Fruit fly (Drosophila melanogaster) whole organism, adult: ENCODE results near the gene CG11398.

Source experiments
- CG11617 ChIP-seq: fragments of 200-800 bp; sonication (Bioruptor generic); optimal IDR thresholded peaks from 2 replicates; lab custom pipeline; 2017; ENCODE audit warnings: mild to moderate bottlenecking, missing biosample characterization, missing genetic modification reagents, missing genetic modification characterization
- CG12768 ChIP-seq: fragments of 200-800 bp; sonication (Bioruptor generic); optimal IDR thresholded peaks from 2 replicates; lab custom pipeline; 2017; ENCODE audit warnings: missing biosample characterization, missing genetic modification characterization, mild to moderate bottlenecking, moderate library complexity, missing genetic modification reagents
- CG14711 ChIP-seq: fragments of 200-800 bp; sonication (Bioruptor generic); optimal IDR thresholded peaks from 2 replicates; lab custom pipeline; 2018; ENCODE audit warnings: missing biosample characterization, mild to moderate bottlenecking, missing genetic modification characterization, moderate library complexity
- CG1620 ChIP-seq: fragments of 200-800 bp; sonication (Bioruptor generic); optimal IDR thresholded peaks from 2 replicates; lab custom pipeline; 2016; ENCODE audit warnings: missing biosample characterization, missing genetic modification characterization
- CG33017 ChIP-seq: fragments of 200-800 bp; sonication (Bioruptor generic); optimal IDR thresholded peaks from 2 replicates; lab custom pipeline; 2018; ENCODE audit warnings: missing biosample characterization, mild to moderate bottlenecking, missing genetic modification characterization, moderate library complexity
- CG5204 ChIP-seq: fragments of 200-800 bp; sonication (Bioruptor generic); optimal IDR thresholded peaks from 2 replicates; lab custom pipeline; 2016; ENCODE audit warnings: missing biosample characterization, missing genetic modification characterization
- CG7045 ChIP-seq: fragments of 200-800 bp; sonication (Bioruptor generic); optimal IDR thresholded peaks from 2 replicates; lab custom pipeline; 2017; ENCODE audit warnings: missing biosample characterization, mild to moderate bottlenecking, missing genetic modification characterization
- CG7101 ChIP-seq: fragments of 200-800 bp; sonication (Bioruptor generic); optimal IDR thresholded peaks from 2 replicates; lab custom pipeline; 2018; ENCODE audit warnings: missing biosample characterization, mild to moderate bottlenecking, missing genetic modification characterization, moderate library complexity
- Clk ChIP-seq: fragments of 200-800 bp; sonication (Bioruptor generic); optimal IDR thresholded peaks from 2 replicates; lab custom pipeline; 2017; ENCODE audit warnings: missing biosample characterization, missing genetic modification characterization
- Crg-1 ChIP-seq: fragments of 200-800 bp; sonication (Bioruptor generic); optimal IDR thresholded peaks from 2 replicates; lab custom pipeline; 2016; ENCODE audit warnings: missing biosample characterization, missing genetic modification characterization
- Hr96 ChIP-seq: fragments of 200-800 bp; sonication (Bioruptor generic); optimal IDR thresholded peaks from 2 replicates; lab custom pipeline; 2016; ENCODE audit warnings: missing biosample characterization, missing genetic modification characterization
- Mnt ChIP-seq: fragments of 200-800 bp; sonication (Bioruptor generic); optimal IDR thresholded peaks from 2 replicates; lab custom pipeline; 2016; ENCODE audit warnings: missing biosample characterization, mild to moderate bottlenecking, missing genetic modification characterization
- bab1 ChIP-seq: fragments of 200-800 bp; sonication (Bioruptor generic); optimal IDR thresholded peaks from 3 replicates; lab custom pipeline; 2019; ENCODE audit warnings: missing biosample characterization, mild to moderate bottlenecking, missing genetic modification characterization, moderate library complexity
- cic ChIP-seq: fragments of 200-800 bp; sonication (Bioruptor generic); optimal IDR thresholded peaks from 2 replicates; lab custom pipeline; 2017; ENCODE audit warnings: missing biosample characterization, mild to moderate bottlenecking, missing genetic modification characterization, moderate library complexity
- cnc ChIP-seq, 2 experiments: fragments of >200 bp; optimal IDR thresholded peaks; 2 replicates each; lab custom pipeline; 2017
- kay ChIP-seq: fragments of 200-800 bp; sonication (Bioruptor generic); peaks from one replicate; lab custom pipeline; 2016; ENCODE audit warnings: missing biosample characterization, missing genetic modification characterization, borderline replicate concordance
- ovo ChIP-seq: fragments of 200-800 bp; sonication (Bioruptor generic); optimal IDR thresholded peaks from 2 replicates; lab custom pipeline; 2016; ENCODE audit warnings: missing biosample characterization, missing genetic modification characterization
- pad ChIP-seq: fragments of 200-800 bp; sonication (Bioruptor generic); optimal IDR thresholded peaks from 3 replicates; lab custom pipeline; 2017; ENCODE audit warnings: missing biosample characterization, missing genetic modification characterization, mild to moderate bottlenecking, moderate library complexity, missing genetic modification reagents
- tj ChIP-seq: fragments of 200-800 bp; sonication (Bioruptor generic); optimal IDR thresholded peaks from 3 replicates; lab custom pipeline; 2017; ENCODE audit warnings: missing biosample characterization, mild to moderate bottlenecking, missing genetic modification characterization, moderate library complexity
- toe ChIP-seq: fragments of 200-800 bp; sonication (Bioruptor generic); optimal IDR thresholded peaks from 2 replicates; lab custom pipeline; 2016; ENCODE audit warnings: missing biosample characterization, missing genetic modification characterization

The CG11398 gene

DNA sequence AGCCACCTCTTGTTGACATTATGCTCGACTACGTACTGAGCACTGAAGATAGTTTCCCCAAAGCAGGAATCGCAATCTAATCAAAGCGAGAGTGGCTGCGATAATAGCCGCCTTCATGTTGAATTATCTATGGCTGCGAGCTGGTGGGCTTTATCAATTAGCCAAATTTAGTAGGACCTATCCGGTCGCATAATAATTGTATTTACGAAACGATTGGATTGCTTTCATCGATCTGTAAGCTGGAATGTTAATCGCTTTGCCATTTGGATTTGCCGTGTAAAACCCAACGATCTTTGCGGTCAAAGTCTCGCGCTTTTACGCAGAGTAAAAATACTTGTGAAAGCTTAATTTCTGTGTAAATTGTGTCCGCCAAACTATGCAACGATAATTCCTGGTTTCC is 39.0 kb downstream of the CG11398 start, which contains the start of gene CG11384:
Gene CG11384 (minus strand): TSS at position 43 of the 400 bp plus-strand sequence.
- TF ChIP-seq CG7101 (tag; lab: Kevin White, UChicago) (no peak), cnc (optimal IDR thresholded peaks at IDR 0.05; lab: Kevin White, UChicago) (no peak), CG33017 (tag; lab: Kevin White, UChicago) (no peak), ovo (no peak), CG14711 (tag; lab: Kevin White, UChicago) (no peak), CG5204 (GFP tag; lab: Kevin White, UChicago) (no peak), cic (GFP tag; lab: Kevin White, UChicago) (no peak), CG12768 (GFP tag; lab: Kevin White, UChicago) (no peak), CG7045 (GFP tag; lab: Kevin White, UChicago) (no peak), kay (GFP tag; lab: Kevin White, UChicago) (no peak), CG11617 (no peak), Hr96 (GFP tag; lab: Kevin White, UChicago) (no peak), CG1620 (GFP tag; lab: Kevin White, UChicago) (no peak), Mnt (GFP tag; lab: Kevin White, UChicago) (no peak), Crg-1 (GFP tag; lab: Kevin White, UChicago) (no peak), bab1 (GFP tag; lab: Kevin White, UChicago) (no peak), Clk (GFP tag; lab: Kevin White, UChicago) (no peak), tj (no peak), toe (no peak), pad (no peak)

DNA sequence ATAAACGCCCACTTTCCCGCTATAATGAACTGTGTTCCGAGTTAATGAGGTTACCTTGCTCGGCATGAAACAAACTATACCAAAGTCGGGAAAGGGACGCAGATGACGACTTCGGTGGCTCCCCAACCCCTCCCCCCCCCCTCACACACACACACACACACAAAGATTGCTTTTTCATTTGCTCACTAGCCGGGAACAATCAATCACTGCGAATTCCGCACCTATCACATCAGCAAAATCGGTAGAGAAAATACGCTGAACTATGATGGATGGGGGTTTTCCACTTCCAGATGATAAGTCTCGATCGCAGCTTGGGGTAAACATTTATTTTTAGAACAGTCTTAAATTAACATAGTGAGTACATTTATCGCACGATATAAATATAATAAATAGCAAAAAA is 41.4 kb downstream of the CG11398 start:
- TF ChIP-seq Crg-1 (GFP tag; lab: Kevin White, UChicago) (no peak), CG7045 (GFP tag; lab: Kevin White, UChicago) (no peak), CG11617 (no peak), toe (no peak), Clk (GFP tag; lab: Kevin White, UChicago) (no peak), ovo (no peak), cic (GFP tag; lab: Kevin White, UChicago) (no peak), CG12768 (GFP tag; lab: Kevin White, UChicago) (no peak), CG14711 (tag; lab: Kevin White, UChicago) (no peak), pad (no peak), tj (no peak), bab1 (GFP tag; lab: Kevin White, UChicago) (no peak), CG5204 (GFP tag; lab: Kevin White, UChicago) (no peak), CG1620 (GFP tag; lab: Kevin White, UChicago) (no peak), kay (GFP tag; lab: Kevin White, UChicago) (no peak), Hr96 (GFP tag; lab: Kevin White, UChicago) (no peak)

DNA sequence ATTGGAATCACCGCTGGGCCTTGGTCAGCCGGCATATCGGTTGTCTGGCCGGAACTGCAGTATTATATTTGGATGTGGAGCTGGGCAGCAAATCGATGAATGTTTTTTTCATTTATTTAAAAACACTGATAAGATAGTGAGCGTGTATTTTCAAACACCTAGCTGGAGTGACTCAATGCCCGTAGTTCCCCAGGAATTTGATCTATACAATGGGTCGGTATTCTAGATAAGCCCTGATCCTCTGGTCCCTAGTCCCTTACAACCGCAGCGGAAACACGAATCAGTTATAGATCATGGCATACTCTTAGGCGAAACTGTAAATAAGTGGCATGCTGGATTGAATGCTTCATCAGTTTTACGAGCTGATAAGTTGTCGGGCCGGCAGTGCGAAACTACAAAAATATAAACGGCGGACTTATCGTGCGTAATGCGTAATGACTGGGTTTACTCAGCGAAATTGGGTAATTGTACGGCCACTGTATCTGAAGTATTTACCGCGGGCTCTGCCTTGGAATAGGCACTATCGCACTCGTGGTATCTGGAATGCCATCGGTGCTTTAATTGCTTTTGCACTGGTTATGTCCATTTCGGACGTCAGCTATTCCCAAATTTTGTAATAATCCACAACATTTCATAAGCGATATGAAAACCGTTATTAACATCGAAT is 42.1 kb downstream of the CG11398 start:
- TF ChIP-seq CG1620 (GFP tag; lab: Kevin White, UChicago) = no peak
- peak; percentile 77 for TF ChIP-seq kay (GFP tag; lab: Kevin White, UChicago)

DNA sequence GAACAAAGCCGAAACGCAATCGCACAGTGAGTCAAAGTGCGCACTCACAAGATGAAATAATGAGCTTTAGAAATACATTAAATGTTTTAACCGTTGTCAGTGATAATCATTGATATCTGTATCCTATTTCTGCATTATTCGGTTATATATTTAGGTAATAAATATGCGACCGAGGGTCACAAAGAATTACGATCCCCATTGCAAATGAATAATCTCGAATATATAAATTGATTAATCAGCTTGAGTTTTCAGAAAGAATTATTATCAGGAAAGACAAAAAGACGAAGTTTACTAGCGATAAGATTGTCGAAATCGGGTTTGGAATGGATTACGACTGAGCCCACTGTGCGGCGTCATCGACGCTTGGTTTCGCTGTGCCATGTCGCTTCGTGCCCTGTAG is 43.9 kb downstream of the CG11398 start:
- TF ChIP-seq kay (GFP tag; lab: Kevin White, UChicago) (peak; percentile 71), cic (GFP tag; lab: Kevin White, UChicago) (no peak), CG5204 (GFP tag; lab: Kevin White, UChicago) (peak; percentile 52), CG12768 (GFP tag; lab: Kevin White, UChicago) (peak; percentile 46), Mnt (GFP tag; lab: Kevin White, UChicago) (no peak), CG14711 (tag; lab: Kevin White, UChicago) (peak; percentile 50), CG1620 (GFP tag; lab: Kevin White, UChicago) (peak; percentile 70), Clk (GFP tag; lab: Kevin White, UChicago) (no peak), toe (peak; percentile 38), tj (peak; percentile 45), CG7045 (GFP tag; lab: Kevin White, UChicago) (peak; percentile 36), bab1 (GFP tag; lab: Kevin White, UChicago) (peak; percentile 88), Crg-1 (GFP tag; lab: Kevin White, UChicago) (no peak), CG33017 (tag; lab: Kevin White, UChicago) (no peak), pad (peak; percentile 69), cnc (optimal IDR thresholded peaks at IDR 0.05; lab: Kevin White, UChicago) (no peak), Hr96 (GFP tag; lab: Kevin White, UChicago) (peak; percentile 72), CG7101 (tag; lab: Kevin White, UChicago) (peak; percentile 62), ovo (no peak), CG11617 (peak; percentile 80)

DNA sequence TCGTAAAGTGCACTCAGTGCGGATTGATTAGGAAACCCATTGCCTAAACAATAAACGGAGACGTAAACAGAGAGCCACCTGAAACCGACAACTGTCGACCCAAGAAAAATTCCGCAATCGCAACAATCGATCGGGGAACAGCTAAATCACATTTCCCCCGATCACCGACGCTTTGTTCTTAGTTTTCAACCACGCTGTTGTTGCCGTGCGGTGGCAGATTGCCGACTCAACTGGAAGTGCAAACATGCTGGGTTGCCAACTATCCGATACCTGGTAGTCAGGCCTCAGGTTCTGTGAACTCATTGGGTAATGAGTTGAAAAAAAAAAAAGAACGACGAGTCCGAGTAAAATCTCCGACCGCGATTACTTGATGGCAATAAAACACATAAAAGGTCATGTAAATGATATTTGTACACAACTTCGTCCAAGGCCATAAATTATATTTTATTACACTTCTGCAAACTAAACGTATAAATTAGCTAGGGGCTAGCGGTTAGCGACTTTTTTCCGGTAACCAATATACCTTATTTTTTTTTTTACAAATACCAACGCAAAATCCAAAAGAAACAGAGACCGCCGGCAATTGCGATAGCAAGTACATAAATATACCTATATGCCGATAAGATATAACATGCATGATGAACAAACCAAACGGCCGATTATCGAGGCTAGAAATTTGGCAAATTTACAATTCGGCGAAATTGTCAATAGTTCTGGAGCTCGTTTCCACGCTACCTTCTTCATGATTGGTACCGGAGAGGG is 44.7 kb downstream of the CG11398 start, which contains the start of gene CG11378:
Gene CG11378 (plus strand): TSS at position 712 of the 762 bp plus-strand sequence.
- TF ChIP-seq CG11617 = no peak
- TF ChIP-seq bab1 (GFP tag; lab: Kevin White, UChicago) = no peak
- no peak for TF ChIP-seq CG1620 (GFP tag; lab: Kevin White, UChicago)
- TF ChIP-seq CG33017 (tag; lab: Kevin White, UChicago) = no peak
- TF ChIP-seq toe = no peak
- peak; percentile 46 for TF ChIP-seq CG14711 (tag; lab: Kevin White, UChicago)
- TF ChIP-seq Hr96 (GFP tag; lab: Kevin White, UChicago) = no peak
- no peak for TF ChIP-seq Crg-1 (GFP tag; lab: Kevin White, UChicago)
- no peak for TF ChIP-seq CG7045 (GFP tag; lab: Kevin White, UChicago)
- TF ChIP-seq kay (GFP tag; lab: Kevin White, UChicago) = peak; percentile 45
- TF ChIP-seq Mnt (GFP tag; lab: Kevin White, UChicago) = no peak
- no peak for TF ChIP-seq cnc (optimal IDR thresholded peaks at IDR 0.05; lab: Kevin White, UChicago)
- no peak for TF ChIP-seq ovo
- no peak for TF ChIP-seq CG5204 (GFP tag; lab: Kevin White, UChicago)
- peak; percentile 3 for TF ChIP-seq pad
- TF ChIP-seq cic (GFP tag; lab: Kevin White, UChicago) = peak; percentile 9
- peak; percentile 95 for TF ChIP-seq tj
- TF ChIP-seq CG7101 (tag; lab: Kevin White, UChicago) = no peak
- TF ChIP-seq Clk (GFP tag; lab: Kevin White, UChicago) = no peak
- no peak for TF ChIP-seq CG12768 (GFP tag; lab: Kevin White, UChicago)
